Fruit fly (Drosophila melanogaster) whole organism, prepupa: ENCODE measurements around the gene CG15771.

Experiments
- Blimp-1 ChIP-seq: fragments of 200-800 bp; sonication (Bioruptor generic); optimal IDR thresholded peaks from 3 replicates; lab custom pipeline; 2017; ENCODE audit warnings: missing biosample characterization, missing genetic modification characterization, mild to moderate bottlenecking, moderate library complexity, missing genetic modification reagents
- CG11294 ChIP-seq: fragments of 200-800 bp; sonication (Bioruptor generic); IDR thresholded peaks from 2 replicates; pipeline ENCODE4 v1.3.6; 2022; ENCODE audit warnings: missing biosample characterization, missing genetic modification characterization
- CG11762 ChIP-seq: fragments of 200-800 bp; sonication (Bioruptor generic); optimal IDR thresholded peaks from 3 replicates; lab custom pipeline; 2016; ENCODE audit warnings: missing biosample characterization, missing genetic modification characterization; ENCODE audit not compliant: insufficient read depth
- CG1621 ChIP-seq: fragments of 200-800 bp; sonication (Bioruptor generic); optimal IDR thresholded peaks from 3 replicates; lab custom pipeline; 2018; ENCODE audit warnings: missing biosample characterization, mild to moderate bottlenecking, missing genetic modification characterization
- CG16779 ChIP-seq: fragments of 200-800 bp; sonication (Bioruptor generic); optimal IDR thresholded peaks from 3 replicates; lab custom pipeline; 2017; ENCODE audit warnings: missing biosample characterization, mild to moderate bottlenecking, missing genetic modification characterization
- CG3032 ChIP-seq: fragments of 200-800 bp; optimal IDR thresholded peaks from 2 replicates; lab custom pipeline; 2019; ENCODE audit warnings: missing biosample characterization, mild to moderate bottlenecking, missing genetic modification characterization, moderate library complexity
- CG31627 ChIP-seq: fragments of 200-800 bp; sonication (Bioruptor generic); optimal IDR thresholded peaks from 3 replicates; lab custom pipeline; 2016; ENCODE audit warnings: missing biosample characterization, missing genetic modification characterization
- CG34406 ChIP-seq: fragments of 200-800 bp; sonication (Bioruptor generic); optimal IDR thresholded peaks from 3 replicates; lab custom pipeline; 2016; ENCODE audit warnings: missing biosample characterization, missing genetic modification characterization
- CG3919 ChIP-seq: fragments of 200-800 bp; sonication (Bioruptor generic); optimal IDR thresholded peaks from 3 replicates; lab custom pipeline; 2016; ENCODE audit warnings: missing biosample characterization, missing genetic modification characterization
- CG6163 ChIP-seq: fragments of 200-800 bp; sonication (Bioruptor generic); IDR thresholded peaks from 3 replicates; pipeline ENCODE4 v1.3.6; 2022; ENCODE audit warnings: missing biosample characterization, missing genetic modification characterization
- CG6854 ChIP-seq: fragments of 200-800 bp; sonication (Bioruptor generic); optimal IDR thresholded peaks from 2 replicates; lab custom pipeline; 2017; ENCODE audit warnings: missing biosample characterization, mild to moderate bottlenecking, missing genetic modification characterization
- CG8319 ChIP-seq: fragments of 200-800 bp; sonication (Bioruptor generic); optimal IDR thresholded peaks from 3 replicates; lab custom pipeline; 2016; ENCODE audit warnings: missing biosample characterization, missing genetic modification characterization
- CG8632 ChIP-seq: fragments of 200-800 bp; sonication (Bioruptor generic); optimal IDR thresholded peaks from 3 replicates; lab custom pipeline; 2016; ENCODE audit warnings: missing biosample characterization, missing genetic modification characterization
- Eip75B ChIP-seq: fragments of 200-800 bp; sonication (Bioruptor generic); optimal IDR thresholded peaks from 3 replicates; lab custom pipeline; 2016; ENCODE audit warnings: missing biosample characterization, missing genetic modification characterization
- Eip78C ChIP-seq: fragments of 200-800 bp; sonication (Bioruptor generic); peaks from one replicate; lab custom pipeline; 2016; ENCODE audit warnings: missing biosample characterization, missing genetic modification characterization
- Ets21C ChIP-seq: fragments of 200-800 bp; sonication (Bioruptor generic); optimal IDR thresholded peaks from 3 replicates; lab custom pipeline; 2016; ENCODE audit warnings: missing biosample characterization, missing genetic modification characterization
- Gug ChIP-seq: fragments of 200-800 bp; sonication (Bioruptor generic); IDR thresholded peaks from 2 replicates; pipeline ENCODE4 v1.3.6; 2022; ENCODE audit warnings: missing biosample characterization, missing genetic modification characterization
- Hr38 ChIP-seq: sonication (Bioruptor generic); optimal IDR thresholded peaks from 2 replicates; lab custom pipeline; 2016; ENCODE audit warnings: missing biosample characterization, missing genetic modification characterization
- Hr39 ChIP-seq: fragments of 200-800 bp; sonication (Bioruptor generic); optimal IDR thresholded peaks from 2 replicates; lab custom pipeline; 2016; ENCODE audit warnings: missing biosample characterization, missing genetic modification characterization
- Met ChIP-seq: fragments of 200-800 bp; sonication (Bioruptor generic); optimal IDR thresholded peaks from 3 replicates; lab custom pipeline; 2016; ENCODE audit warnings: missing biosample characterization, missing genetic modification characterization
- Smox ChIP-seq: fragments of 200-800 bp; sonication (Bioruptor generic); optimal IDR thresholded peaks from 3 replicates; lab custom pipeline; 2016; ENCODE audit warnings: missing biosample characterization, missing genetic modification characterization
- Sox102F ChIP-seq: fragments of 200-800 bp; sonication (Bioruptor generic); optimal IDR thresholded peaks from 2 replicates; lab custom pipeline; 2016; ENCODE audit warnings: missing biosample characterization, mild to moderate bottlenecking, missing genetic modification characterization
- Sox14 ChIP-seq: fragments of 200-800 bp; sonication (Bioruptor generic); optimal IDR thresholded peaks from 3 replicates; lab custom pipeline; 2016; ENCODE audit warnings: missing biosample characterization, missing genetic modification characterization
- dsx ChIP-seq: fragments of 200-800 bp; optimal IDR thresholded peaks from 3 replicates; lab custom pipeline; 2019; ENCODE audit warnings: missing biosample characterization, mild to moderate bottlenecking, missing genetic modification characterization, moderate library complexity; ENCODE audit not compliant: poor library complexity, severe bottlenecking
- eg ChIP-seq: fragments of 200-800 bp; sonication (Bioruptor generic); IDR thresholded peaks from 3 replicates; pipeline ENCODE4 v1.3.6; 2022; ENCODE audit warnings: missing biosample characterization, missing genetic modification characterization
- esn ChIP-seq: fragments of 200-800 bp; sonication (Bioruptor generic); optimal IDR thresholded peaks from 2 replicates; lab custom pipeline; 2016; ENCODE audit warnings: missing biosample characterization, mild to moderate bottlenecking, missing genetic modification characterization, moderate library complexity
- fd59A ChIP-seq: fragments of 200-800 bp; sonication (Bioruptor generic); optimal IDR thresholded peaks from 2 replicates; lab custom pipeline; 2017; ENCODE audit warnings: missing biosample characterization, mild to moderate bottlenecking, missing genetic modification characterization, missing genetic modification reagents
- fkh ChIP-seq: fragments of 200-800 bp; sonication (Bioruptor generic); optimal IDR thresholded peaks from 3 replicates; lab custom pipeline; 2017; ENCODE audit warnings: missing biosample characterization, mild to moderate bottlenecking, missing genetic modification characterization, moderate library complexity
- lz ChIP-seq: fragments of 200-800 bp; sonication (Bioruptor generic); optimal IDR thresholded peaks from 3 replicates; lab custom pipeline; 2016; ENCODE audit warnings: missing biosample characterization, missing genetic modification characterization
- pdm3 ChIP-seq: fragments of 200-800 bp; sonication (Bioruptor generic); optimal IDR thresholded peaks from 3 replicates; lab custom pipeline; 2016; ENCODE audit warnings: missing biosample characterization, missing genetic modification characterization
- ss ChIP-seq, 2 experiments: fragments of 200-800 bp; sonication (Bioruptor generic); optimal IDR thresholded peaks; 2 replicates in 1 of 2; 3 replicates in 1 of 2; lab custom pipeline; 2017 to 2018; ENCODE audit warnings: mild to moderate bottlenecking in 2 of 2, missing biosample characterization in 2 of 2, missing genetic modification characterization in 2 of 2, moderate library complexity in 1 of 2
- svp ChIP-seq: fragments of 200-800 bp; sonication (Bioruptor generic); peaks from one replicate; lab custom pipeline; 2016; ENCODE audit warnings: missing biosample characterization, missing genetic modification characterization
- topi ChIP-seq: fragments of 200-800 bp; sonication (Bioruptor generic); optimal IDR thresholded peaks from 3 replicates; lab custom pipeline; 2016; ENCODE audit warnings: missing biosample characterization, missing genetic modification characterization
- vri ChIP-seq: fragments of 200-800 bp; sonication (Bioruptor generic); optimal IDR thresholded peaks from 3 replicates; lab custom pipeline; 2016; ENCODE audit warnings: missing biosample characterization, mild to moderate bottlenecking, missing genetic modification characterization

The CG15771 gene

DNA sequence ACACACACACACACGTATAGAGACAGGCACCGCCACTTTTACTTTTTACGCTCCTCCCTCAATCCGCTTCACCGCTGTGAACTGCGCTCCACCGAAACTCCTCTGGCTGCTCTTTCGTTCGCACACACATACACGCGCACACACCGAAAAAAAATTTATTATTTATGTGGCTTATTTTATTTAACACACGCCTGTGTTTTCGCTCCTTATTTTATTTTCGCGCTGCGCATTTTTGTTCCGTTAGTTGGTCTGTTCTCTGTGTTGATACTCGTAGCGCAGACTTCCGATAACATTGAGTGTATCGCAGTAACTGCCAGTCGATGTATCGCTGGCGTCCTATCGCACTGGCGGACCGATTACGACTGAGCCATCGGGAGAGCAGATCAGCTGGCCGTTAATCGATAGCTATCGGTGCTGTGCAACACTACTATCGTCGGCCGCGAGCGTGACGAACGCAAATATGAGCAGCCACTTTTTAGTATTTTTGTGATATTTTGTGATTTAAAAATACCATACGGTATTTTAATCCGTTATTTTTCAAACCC is 17.6 kb upstream of the CG15771 start, which contains the start of gene Snx27:
Snx27 (minus strand) TSS at position 356 of the 545 bp plus-strand sequence.
- TF ChIP-seq pdm3 (GFP tag; lab: Kevin White, UChicago) (peak; percentile 11), eg (peak; percentile 44; the same call in 1 of the 3 replicates), Met (GFP tag; lab: Kevin White, UChicago) (peak; percentile 31), CG16779 (tag; lab: Kevin White, UChicago) (peak; percentile 56), Sox102F (GFP tag; lab: Kevin White, UChicago) (peak; percentile 54), CG11294 (GFP tag; lab: Robert Waterston, UW) (no peak), topi (peak; percentile 45), svp (GFP tag; lab: Kevin White, UChicago) (peak; percentile 67), lz (GFP tag; lab: Kevin White, UChicago) (peak; percentile 37), CG31627 (GFP tag; lab: Kevin White, UChicago) (peak; percentile 26), ss (GFP tag; optimal IDR thresholded peaks at IDR 0.05; lab: Kevin White, UChicago) (peak; percentile 16 to 31), CG6163 (GFP tag; lab: Robert Waterston, UW) (peak; percentile 32; the same call in 1 of the 3 replicates), CG8632 (no peak), CG1621 (no peak), vri (GFP tag; lab: Kevin White, UChicago) (peak; percentile 32), CG6854 (GFP tag; lab: Kevin White, UChicago) (peak; percentile 63), CG8319 (GFP tag; lab: Kevin White, UChicago) (no peak), Hr39 (GFP tag; lab: Kevin White, UChicago) (peak; percentile 22), esn (peak; percentile 47), Sox14 (peak; percentile 9), Hr38 (no peak), CG34406 (GFP tag; lab: Kevin White, UChicago) (peak; percentile 4), Smox (GFP tag; lab: Kevin White, UChicago) (peak; percentile 14), Gug (GFP tag; lab: Robert Waterston, UW) (0 out of 2 replicates have a peak, but pooled peaks have one; percentile 14), CG3032 (tag; lab: Kevin White, UChicago) (no peak), Eip78C (peak; percentile 60), CG11762 (no peak), Eip75B (GFP tag; lab: Kevin White, UChicago) (peak; percentile 12), dsx (GFP tag; lab: Kevin White, UChicago) (peak; percentile 10), fd59A (GFP tag; lab: Kevin White, UChicago) (no peak), Ets21C (GFP tag; lab: Kevin White, UChicago) (peak; percentile 20), Blimp-1 (peak; percentile 99)

dm6 chrX:5741625-5742024 is 13.7 kb upstream of the CG15771 start:
- TF ChIP-seq CG3032 (tag; lab: Kevin White, UChicago) (no peak), eg (no peak)

DNA sequence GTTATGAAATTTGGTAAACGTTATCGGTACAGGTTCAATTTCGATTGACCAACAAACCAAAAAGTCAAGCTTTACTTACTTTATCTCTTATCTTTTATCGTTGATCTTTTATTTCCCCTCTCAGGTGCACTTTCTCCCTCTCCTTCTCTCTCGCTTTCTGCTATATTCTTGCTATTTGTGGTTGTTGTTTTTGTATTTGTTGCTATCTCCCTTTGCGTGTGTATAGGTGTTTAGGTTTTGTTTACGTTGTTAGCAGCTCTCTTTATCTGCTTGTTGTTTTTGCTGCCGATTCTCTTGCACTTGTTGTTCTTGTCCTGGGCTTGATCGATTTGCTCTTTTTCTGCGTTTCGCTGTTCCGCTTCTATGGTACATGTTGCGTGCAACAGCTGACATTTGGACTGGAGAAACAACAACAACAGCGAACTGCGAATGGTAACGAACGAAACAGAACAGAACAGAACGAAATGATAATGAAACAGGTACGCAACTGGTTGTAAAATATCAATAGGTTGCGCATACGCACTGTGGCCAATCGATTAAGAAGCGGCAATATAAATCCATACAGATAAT is 11.0 kb upstream of the CG15771 start:
- TF ChIP-seq CG3919 (no peak), fkh (GFP tag; lab: Kevin White, UChicago) (peak; percentile 54), ss (GFP tag; optimal IDR thresholded peaks at IDR 0.05; lab: Kevin White, UChicago) (peak in 1 of 2 experiments; percentile 53), CG6163 (GFP tag; lab: Robert Waterston, UW) (0 out of 3 replicates have a peak, but pooled peaks have one; percentile 11)
